Worm (Caenorhabditis elegans) whole organism, midembryonic: ENCODE results near the gene srt-34.

Experiments
- T22C8.4 ChIP-seq: fragments of 200-800 bp; sonication (Bioruptor generic); IDR thresholded peaks from 2 replicates; pipeline ENCODE4 v1.3.6; 2022; ENCODE audit warnings: missing genetic modification characterization, missing compliant biosample characterization
- cog-1 ChIP-seq: sonication (generic microtip); optimal IDR thresholded peaks from 2 replicates; lab custom pipeline; 2016; ENCODE audit warnings: missing genetic modification characterization, missing compliant biosample characterization
- flt-1 ChIP-seq: fragments of 200-800 bp; sonication (Bioruptor generic); IDR thresholded peaks from 2 replicates; pipeline ENCODE4 v1.3.6; 2022; ENCODE audit warnings: missing genetic modification characterization, missing compliant biosample characterization
- klf-2 ChIP-seq: fragments of 200-800 bp; sonication (Bioruptor generic); conservative IDR thresholded peaks from 2 replicates; pipeline ENCODE4 v1.3.6; 2022; ENCODE audit warnings: missing genetic modification reagents, missing genetic modification characterization, missing compliant biosample characterization
- med-1 ChIP-seq: sonication (generic microtip); optimal IDR thresholded peaks from 2 replicates; lab custom pipeline; 2017; ENCODE audit warnings: missing genetic modification characterization, mild to moderate bottlenecking, missing compliant biosample characterization, antibody characterized with exemption, missing genetic modification reagents; ENCODE audit not compliant: insufficient read depth
- ref-1 ChIP-seq: fragments of 200-800 bp; sonication (Bioruptor generic); conservative IDR thresholded peaks from 2 replicates; pipeline ENCODE4 v1.3.6; 2022; ENCODE audit warnings: missing genetic modification reagents, missing genetic modification characterization, missing compliant biosample characterization
- tab-1 ChIP-seq: fragments of 200-800 bp; sonication (Bioruptor generic); IDR thresholded peaks from 2 replicates; pipeline ENCODE4 v1.3.6; 2022; ENCODE audit warnings: missing genetic modification characterization, missing compliant biosample characterization
- ztf-23 ChIP-seq: fragments of 200-800 bp; sonication (Bioruptor generic); IDR thresholded peaks from 2 replicates; pipeline ENCODE4 v1.3.6; 2022; ENCODE audit warnings: missing genetic modification reagents, missing genetic modification characterization, missing compliant biosample characterization
- ztf-29 ChIP-seq: fragments of 200-800 bp; sonication (Bioruptor generic); IDR thresholded peaks from 2 replicates; pipeline ENCODE4 v1.3.6; 2022; ENCODE audit warnings: missing genetic modification reagents, missing genetic modification characterization, missing compliant biosample characterization

The srt-34 gene

ce11 chrV:2809443-2809842 lies 8.6 kb downstream of the srt-34 start:
- TF ChIP-seq klf-2 (GFP tag; lab: Robert Waterston, UW) (no peak), med-1 (GFP tag; lab: Kevin White, UChicago) (no peak), ref-1 (GFP tag; lab: Robert Waterston, UW) (no peak), ztf-23 (GFP tag; lab: Robert Waterston, UW) (no peak), T22C8.4 (GFP tag; lab: Robert Waterston, UW) (no peak), flt-1 (no peak), tab-1 (GFP tag; lab: Robert Waterston, UW) (no peak), ztf-29 (GFP tag; lab: Robert Waterston, UW) (no peak), cog-1 (tag; lab: Kevin White, UChicago) (no peak)

- no peak for TF ChIP-seq ztf-29 (GFP tag; lab: Robert Waterston, UW)
- TF ChIP-seq T22C8.4 (GFP tag; lab: Robert Waterston, UW), result no peak
- no peak for TF ChIP-seq ref-1 (GFP tag; lab: Robert Waterston, UW)
- no peak for TF ChIP-seq flt-1
- no peak for TF ChIP-seq tab-1 (GFP tag; lab: Robert Waterston, UW)
- no peak for TF ChIP-seq cog-1 (tag; lab: Kevin White, UChicago)
- no peak for TF ChIP-seq med-1 (GFP tag; lab: Kevin White, UChicago)
- no peak for TF ChIP-seq ztf-23 (GFP tag; lab: Robert Waterston, UW)
- TF ChIP-seq klf-2 (GFP tag; lab: Robert Waterston, UW), result no peak
Measured at ce11 chrV:2807760-2808159, 10.3 kb downstream of the srt-34 start, which contains the start of gene ketn-1. ketn-1 (minus strand) TSS chrV:2807860.

DNA sequence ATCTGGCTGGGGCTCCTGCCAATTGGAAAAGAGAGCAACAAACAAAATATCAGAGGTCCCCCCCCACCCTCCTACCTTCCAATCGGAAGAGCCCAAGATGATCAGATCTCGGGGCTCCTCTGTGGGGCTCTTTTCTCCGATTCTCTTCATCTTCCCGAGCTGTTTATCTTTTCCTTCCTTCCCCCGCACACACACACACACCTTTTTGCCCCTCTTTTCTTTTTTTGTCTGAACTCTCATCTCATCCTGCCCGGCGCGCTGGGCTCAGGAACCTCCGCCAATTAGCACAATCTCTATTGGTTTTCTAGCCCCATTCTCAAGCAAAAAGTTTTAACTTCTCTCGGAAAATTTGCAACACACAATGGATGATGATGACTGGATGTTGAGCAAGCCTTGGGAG lies 14.8 kb downstream of the srt-34 start:
- TF ChIP-seq T22C8.4 (GFP tag; lab: Robert Waterston, UW) (no peak), flt-1 (no peak), ztf-23 (GFP tag; lab: Robert Waterston, UW) (no peak), tab-1 (GFP tag; lab: Robert Waterston, UW) (no peak), ref-1 (GFP tag; lab: Robert Waterston, UW) (no peak), klf-2 (GFP tag; lab: Robert Waterston, UW) (no peak), cog-1 (tag; lab: Kevin White, UChicago) (no peak), ztf-29 (GFP tag; lab: Robert Waterston, UW) (no peak), med-1 (GFP tag; lab: Kevin White, UChicago) (no peak)

- TF ChIP-seq klf-2 (GFP tag; lab: Robert Waterston, UW) (no peak), flt-1 (no peak), ref-1 (GFP tag; lab: Robert Waterston, UW) (no peak), tab-1 (GFP tag; lab: Robert Waterston, UW) (no peak), ztf-23 (GFP tag; lab: Robert Waterston, UW) (no peak), ztf-29 (GFP tag; lab: Robert Waterston, UW) (no peak), med-1 (GFP tag; lab: Kevin White, UChicago) (no peak), cog-1 (tag; lab: Kevin White, UChicago) (no peak), T22C8.4 (GFP tag; lab: Robert Waterston, UW) (no peak)
Measured at ce11 chrV:2801955-2802354, 16.1 kb downstream of the srt-34 start.

ce11 chrV:2800676-2801075 lies 17.3 kb downstream of the srt-34 start:
- TF ChIP-seq klf-2 (GFP tag; lab: Robert Waterston, UW), result no peak
- no peak for TF ChIP-seq T22C8.4 (GFP tag; lab: Robert Waterston, UW)
- no peak for TF ChIP-seq tab-1 (GFP tag; lab: Robert Waterston, UW)
- TF ChIP-seq ref-1 (GFP tag; lab: Robert Waterston, UW), result no peak
- no peak for TF ChIP-seq ztf-23 (GFP tag; lab: Robert Waterston, UW)
- TF ChIP-seq ztf-29 (GFP tag; lab: Robert Waterston, UW), result no peak

ce11 chrV:2799172-2799869 lies 18.7 kb downstream of the srt-34 start:
- TF ChIP-seq klf-2 (GFP tag; lab: Robert Waterston, UW), result no peak
- no peak for TF ChIP-seq cog-1 (tag; lab: Kevin White, UChicago)
- TF ChIP-seq tab-1 (GFP tag; lab: Robert Waterston, UW), result no peak

DNA sequence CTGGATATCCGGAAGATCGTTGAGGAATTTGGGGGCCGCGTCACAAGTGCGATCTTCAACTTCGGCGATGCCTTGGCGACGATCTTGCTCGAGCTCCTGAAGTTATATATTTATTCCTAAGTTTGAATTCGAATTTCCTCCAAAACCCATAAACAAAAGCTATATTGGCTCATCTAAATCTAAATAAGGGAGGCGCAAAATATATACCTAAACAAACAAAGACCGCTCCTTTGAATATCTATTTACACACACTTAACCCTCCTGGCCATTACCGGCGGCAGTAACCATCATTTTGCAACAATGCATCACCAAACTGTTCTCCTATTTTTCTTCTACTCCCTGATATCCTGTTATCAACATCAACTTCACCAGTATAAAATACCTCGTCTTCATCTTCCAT lies 22.0 kb downstream of the srt-34 start, which contains the start of gene F54E2.2:
TSS of gene F54E2.2 (plus strand) at position 301 of the 400 bp plus-strand sequence.
- TF ChIP-seq T22C8.4 (GFP tag; lab: Robert Waterston, UW) (no peak), tab-1 (GFP tag; lab: Robert Waterston, UW) (no peak), cog-1 (tag; lab: Kevin White, UChicago) (no peak), med-1 (GFP tag; lab: Kevin White, UChicago) (no peak), klf-2 (GFP tag; lab: Robert Waterston, UW) (no peak), flt-1 (no peak), ztf-23 (GFP tag; lab: Robert Waterston, UW) (no peak), ref-1 (GFP tag; lab: Robert Waterston, UW) (no peak), ztf-29 (GFP tag; lab: Robert Waterston, UW) (no peak)

DNA sequence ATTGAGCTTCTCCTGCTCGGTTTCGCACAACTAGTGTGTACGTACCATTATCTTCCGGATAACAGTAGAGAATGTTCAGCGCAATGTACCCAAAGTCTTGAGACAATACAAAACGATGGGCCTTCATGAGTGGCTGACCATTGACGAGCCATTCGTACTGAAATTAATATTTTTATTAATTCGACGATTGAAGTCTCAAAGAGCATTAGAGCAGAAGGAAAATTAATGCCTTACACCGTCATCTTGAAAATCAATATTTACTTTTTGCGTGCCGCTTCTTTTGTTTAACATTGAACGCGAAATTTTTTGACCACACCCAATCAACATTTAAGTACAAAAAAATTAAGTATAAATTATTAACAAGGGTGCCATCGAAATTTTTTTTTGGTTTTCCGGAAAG lies 25.1 kb downstream of the srt-34 start:
- TF ChIP-seq ztf-29 (GFP tag; lab: Robert Waterston, UW), result no peak
- TF ChIP-seq med-1 (GFP tag; lab: Kevin White, UChicago), result no peak

DNA sequence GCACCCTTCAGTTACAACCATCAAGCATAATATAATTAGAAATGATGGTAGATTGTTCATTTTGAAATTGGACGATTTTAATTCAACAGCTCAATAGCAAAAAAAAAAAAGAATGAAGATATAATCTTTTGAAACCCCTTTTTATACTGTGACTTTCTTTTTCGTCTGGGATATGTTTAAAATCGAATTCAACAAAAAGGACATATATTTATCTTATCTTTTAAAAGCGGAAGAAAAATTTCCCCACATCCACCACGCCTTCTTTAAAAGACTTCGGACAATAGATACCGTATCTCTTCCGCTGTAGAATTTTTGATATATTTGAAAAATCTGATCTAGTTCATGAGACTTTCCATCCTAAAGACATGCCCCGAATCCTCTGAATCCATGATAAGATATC lies 37.2 kb downstream of the srt-34 start, which contains the start of gene R05D8.11:
TSS of gene R05D8.11 (minus strand) at position 101 of the 400 bp plus-strand sequence.
- TF ChIP-seq T22C8.4 (GFP tag; lab: Robert Waterston, UW), result no peak
- no peak for TF ChIP-seq klf-2 (GFP tag; lab: Robert Waterston, UW)
